Fruit fly (Drosophila melanogaster): ENCODE data around the gene CG9427.

Gene CG9427

dm6 chr3R:9618331-9618730 lies 8.4 kb downstream of the CG9427 start:
- TF ChIP-seq foxo (GFP tag; optimal IDR thresholded peaks at IDR 0.05) = peak in 1 of 2 experiments; percentile 61
- peak; percentile 55 for TF ChIP-seq ey (GFP tag; optimal IDR thresholded peaks at IDR 0.05)
- peak; percentile 46 for TF ChIP-seq Hnf4 (GFP tag; optimal IDR thresholded peaks at IDR 0.05)
- TF ChIP-seq tai (GFP tag; optimal IDR thresholded peaks at IDR 0.05) = no peak
- TF ChIP-seq HLH106 (tag; optimal IDR thresholded peaks at IDR 0.05) = peak; percentile 48
- peak; percentile 48 for TF ChIP-seq fru (GFP tag; optimal IDR thresholded peaks at IDR 0.05)
- TF ChIP-seq Myc (optimal IDR thresholded peaks at IDR 0.05) = no peak
- TF ChIP-seq sv (GFP tag; optimal IDR thresholded peaks at IDR 0.05) = peak; percentile 7
- TF ChIP-seq CG32264 (GFP tag; optimal IDR thresholded peaks at IDR 0.05) = no peak
- peak; percentile 44 for TF ChIP-seq br (GFP tag; optimal IDR thresholded peaks at IDR 0.05)
- TF ChIP-seq sage (GFP tag; optimal IDR thresholded peaks at IDR 0.05) = no peak
- no peak for TF ChIP-seq CrebA (GFP tag; optimal IDR thresholded peaks at IDR 0.05; ENCODE audit: borderline replicate concordance)
- no peak for TF ChIP-seq lola (GFP tag; optimal IDR thresholded peaks at IDR 0.05)
- TF ChIP-seq Abd-B (GFP tag; optimal IDR thresholded peaks at IDR 0.05) = no peak
- no peak for TF ChIP-seq Dfd (GFP tag; optimal IDR thresholded peaks at IDR 0.05)
- TF ChIP-seq CG9705 (GFP tag; optimal IDR thresholded peaks at IDR 0.05) = no peak
- TF ChIP-seq dsf (GFP tag; optimal IDR thresholded peaks at IDR 0.05; ENCODE audit: borderline replicate concordance) = no peak
- peak; percentile 24 for TF ChIP-seq OdsH (GFP tag; optimal IDR thresholded peaks at IDR 0.05)
- TF ChIP-seq pan (optimal IDR thresholded peaks at IDR 0.05) = no peak
- peak; percentile 57 for TF ChIP-seq h (GFP tag; optimal IDR thresholded peaks at IDR 0.05)
- peak; percentile 32 for TF ChIP-seq rgr (GFP tag; optimal IDR thresholded peaks at IDR 0.05)
- TF ChIP-seq dmrt93B (GFP tag; optimal IDR thresholded peaks at IDR 0.05) = peak; percentile 44
- no peak for TF ChIP-seq jim (GFP tag; optimal IDR thresholded peaks at IDR 0.05)

- TF ChIP-seq dsf (GFP tag; optimal IDR thresholded peaks at IDR 0.05; ENCODE audit: borderline replicate concordance) = no peak
- TF ChIP-seq woc (GFP tag; optimal IDR thresholded peaks at IDR 0.05) = peak; percentile 71
- TF ChIP-seq CG32264 (GFP tag; optimal IDR thresholded peaks at IDR 0.05) = peak; percentile 70
- peak; percentile 55 for TF ChIP-seq tai (GFP tag; optimal IDR thresholded peaks at IDR 0.05)
- TF ChIP-seq Rel (GFP tag; optimal IDR thresholded peaks at IDR 0.05) = peak; percentile 77
- no peak for TF ChIP-seq Rel (tag; optimal IDR thresholded peaks at IDR 0.05)
- peak; percentile 74 for TF ChIP-seq Sp1 (GFP tag; optimal IDR thresholded peaks at IDR 0.05)
- no peak for TF ChIP-seq lola (GFP tag; optimal IDR thresholded peaks at IDR 0.05)
- peak; percentile 3 for TF ChIP-seq sv (GFP tag; optimal IDR thresholded peaks at IDR 0.05)
- TF ChIP-seq br (GFP tag; optimal IDR thresholded peaks at IDR 0.05) = peak; percentile 88
- peak; percentile 26 for TF ChIP-seq CrebA (GFP tag; optimal IDR thresholded peaks at IDR 0.05; ENCODE audit: borderline replicate concordance)
- no peak for TF ChIP-seq CG9705 (GFP tag; optimal IDR thresholded peaks at IDR 0.05)
- TF ChIP-seq dl (GFP tag; optimal IDR thresholded peaks at IDR 0.05; ENCODE audit: insufficient read depth in 1 of 2, partially characterized antibody in 2 of 2) = no peak
- TF ChIP-seq GATAd (GFP tag; optimal IDR thresholded peaks at IDR 0.05) = no peak
- no peak for TF ChIP-seq Mio (GFP tag; optimal IDR thresholded peaks at IDR 0.05)
- no peak for TF ChIP-seq Dfd (GFP tag; optimal IDR thresholded peaks at IDR 0.05)
- peak; percentile 86 for TF ChIP-seq Hnf4 (GFP tag; optimal IDR thresholded peaks at IDR 0.05)
- peak; percentile 65 for TF ChIP-seq sage (GFP tag; optimal IDR thresholded peaks at IDR 0.05)
- TF ChIP-seq jim (GFP tag; optimal IDR thresholded peaks at IDR 0.05) = no peak
- no peak for TF ChIP-seq usp (GFP tag; optimal IDR thresholded peaks at IDR 0.05)
- peak; percentile 92 for TF ChIP-seq fru (GFP tag; optimal IDR thresholded peaks at IDR 0.05)
- TF ChIP-seq dmrt93B (GFP tag; optimal IDR thresholded peaks at IDR 0.05) = peak; percentile 63
- peak; percentile 48 for TF ChIP-seq brk (GFP tag; optimal IDR thresholded peaks at IDR 0.05)
- no peak for TF ChIP-seq Abd-B (GFP tag; optimal IDR thresholded peaks at IDR 0.05)
- TF ChIP-seq rgr (GFP tag; optimal IDR thresholded peaks at IDR 0.05) = peak; percentile 84
- TF ChIP-seq Jra (GFP tag; optimal IDR thresholded peaks at IDR 0.05) = peak; percentile 18
- TF ChIP-seq h (GFP tag; optimal IDR thresholded peaks at IDR 0.05) = peak; percentile 88
- TF ChIP-seq Hr83 (GFP tag; optimal IDR thresholded peaks at IDR 0.05; ENCODE audit: poor library complexity, severe bottlenecking) = no peak
- no peak for TF ChIP-seq Hr78 (GFP tag; optimal IDR thresholded peaks at IDR 0.05)
- no peak for TF ChIP-seq N (GFP tag; optimal IDR thresholded peaks at IDR 0.05)
- peak; percentile 72 for TF ChIP-seq psq (GFP tag; optimal IDR thresholded peaks at IDR 0.05)
- TF ChIP-seq Dif (GFP tag; optimal IDR thresholded peaks at IDR 0.05; ENCODE audit: partially characterized antibody) = no peak
- peak; percentile 81 for TF ChIP-seq OdsH (GFP tag; optimal IDR thresholded peaks at IDR 0.05)
- no peak for TF ChIP-seq Vsx2 (GFP tag; optimal IDR thresholded peaks at IDR 0.05; ENCODE audit: partially characterized antibody)
- TF ChIP-seq foxo (GFP tag; optimal IDR thresholded peaks at IDR 0.05) = peak; percentile 9 to 89
- peak; percentile 87 for TF ChIP-seq ey (GFP tag; optimal IDR thresholded peaks at IDR 0.05)
- peak; percentile 68 for TF ChIP-seq HLH106 (tag; optimal IDR thresholded peaks at IDR 0.05)
- no peak for TF ChIP-seq Myc (optimal IDR thresholded peaks at IDR 0.05)
- TF ChIP-seq pan (optimal IDR thresholded peaks at IDR 0.05) = no peak
These were observed 13.6 kb downstream of the CG9427 start for dm6 chr3R:9613124-9613523.

Measured in whole organism, wandering third instar larva.